Worm (Caenorhabditis elegans): Measurements from ENCODE around the gene npl-4.2.

Gene npl-4.2

ce11 chrII:5589690-5590089 is 33.0 kb upstream of the npl-4.2 start, which contains the start of gene C17G10.13:
Gene C17G10.13 (minus strand): TSS chrII:5589790.
- peak; percentile 5 for TF ChIP-seq elt-2 (tag; optimal IDR thresholded peaks at IDR 0.05)
- TF ChIP-seq egl-27 (tag; optimal IDR thresholded peaks at IDR 0.05): no peak

ce11 chrII:5591558-5591957 is 31.1 kb upstream of the npl-4.2 start:
- no peak for TF ChIP-seq pqm-1 (tag; optimal IDR thresholded peaks at IDR 0.05)
- TF ChIP-seq fkh-10 (GFP tag; optimal IDR thresholded peaks at IDR 0.05): no peak
- TF ChIP-seq lin-39 (tag; optimal IDR thresholded peaks at IDR 0.05): no peak
- TF ChIP-seq lin-15B (tag; optimal IDR thresholded peaks at IDR 0.05): no peak
- TF ChIP-seq unc-62 (GFP tag; optimal IDR thresholded peaks at IDR 0.05): no peak
- no peak for TF ChIP-seq sea-2 (GFP tag; optimal IDR thresholded peaks at IDR 0.05)
- TF ChIP-seq pha-4 (tag; optimal IDR thresholded peaks at IDR 0.05): no peak

ce11 chrII:5592857-5593256 is 29.8 kb upstream of the npl-4.2 start:
- TF ChIP-seq egl-5 (tag; optimal IDR thresholded peaks at IDR 0.05) (no peak), elt-1 (tag; optimal IDR thresholded peaks at IDR 0.05) (peak; percentile 66)

- TF ChIP-seq zag-1 (tag; optimal IDR thresholded peaks at IDR 0.05): no peak
- TF ChIP-seq egl-27 (tag; optimal IDR thresholded peaks at IDR 0.05): no peak
- no peak for TF ChIP-seq nhr-237 (tag; optimal IDR thresholded peaks at IDR 0.05)
- no peak for TF ChIP-seq fos-1 (tag; optimal IDR thresholded peaks at IDR 0.05)
- TF ChIP-seq lin-39 (tag; optimal IDR thresholded peaks at IDR 0.05): peak; percentile 76
- TF ChIP-seq nhr-11 (tag; optimal IDR thresholded peaks at IDR 0.05): no peak
- no peak for TF ChIP-seq tbx-2 (tag; optimal IDR thresholded peaks at IDR 0.05)
- TF ChIP-seq hmg-11 (tag; optimal IDR thresholded peaks at IDR 0.05): peak; percentile 54
- peak; percentile 43 for TF ChIP-seq ceh-28 (tag; optimal IDR thresholded peaks at IDR 0.05)
- TF ChIP-seq ama-1 (optimal IDR thresholded peaks at IDR 0.05): no peak
- TF ChIP-seq nhr-76 (tag; optimal IDR thresholded peaks at IDR 0.05): no peak
- no peak for TF ChIP-seq mml-1 (tag; optimal IDR thresholded peaks at IDR 0.05)
- peak; percentile 87 for TF ChIP-seq egl-5 (tag; optimal IDR thresholded peaks at IDR 0.05)
- peak; percentile 78 for TF ChIP-seq pha-4 (tag; optimal IDR thresholded peaks at IDR 0.05)
- TF ChIP-seq skn-1 (tag; optimal IDR thresholded peaks at IDR 0.05): no peak
- TF ChIP-seq nfya-1 (tag; optimal IDR thresholded peaks at IDR 0.05; ENCODE audit: insufficient read depth): peak; percentile 59
- TF ChIP-seq ceh-9 (tag; optimal IDR thresholded peaks at IDR 0.05): no peak
- TF ChIP-seq R02D3.7 (tag; optimal IDR thresholded peaks at IDR 0.05): no peak
- no peak for TF ChIP-seq ztf-11 (tag; optimal IDR thresholded peaks at IDR 0.05)
- TF ChIP-seq lsy-12 (tag; optimal IDR thresholded peaks at IDR 0.05): no peak
- peak; percentile 94 for TF ChIP-seq nhr-25 (tag; optimal IDR thresholded peaks at IDR 0.05)
- no peak for TF ChIP-seq aly-2 (tag; optimal IDR thresholded peaks at IDR 0.05)
- TF ChIP-seq fkh-10 (GFP tag; optimal IDR thresholded peaks at IDR 0.05): no peak
- TF ChIP-seq mdl-1 (tag; optimal IDR thresholded peaks at IDR 0.05): no peak
- no peak for TF ChIP-seq nhr-28 (tag; optimal IDR thresholded peaks at IDR 0.05)
- TF ChIP-seq ZK546.5 (tag; optimal IDR thresholded peaks at IDR 0.05): no peak
- no peak for TF ChIP-seq daf-12 (tag; optimal IDR thresholded peaks at IDR 0.05)
- TF ChIP-seq sea-2 (GFP tag; optimal IDR thresholded peaks at IDR 0.05): no peak
- peak; percentile 53 for TF ChIP-seq elt-1 (tag; optimal IDR thresholded peaks at IDR 0.05)
- TF ChIP-seq lin-15B (tag; optimal IDR thresholded peaks at IDR 0.05): peak; percentile 65
- no peak for TF ChIP-seq nhr-77 (tag; optimal IDR thresholded peaks at IDR 0.05)
- no peak for TF ChIP-seq ceh-16 (tag; optimal IDR thresholded peaks at IDR 0.05)
- no peak for TF ChIP-seq pqm-1 (tag; optimal IDR thresholded peaks at IDR 0.05)
- TF ChIP-seq elt-3 (tag; optimal IDR thresholded peaks at IDR 0.05): no peak
- peak; percentile 66 for TF ChIP-seq jun-1 (tag; optimal IDR thresholded peaks at IDR 0.05)
- TF ChIP-seq nhr-23 (tag; optimal IDR thresholded peaks at IDR 0.05): peak; percentile 54
- no peak for TF ChIP-seq nhr-67 (tag; optimal IDR thresholded peaks at IDR 0.05)
- TF ChIP-seq fkh-2 (tag; optimal IDR thresholded peaks at IDR 0.05): peak; percentile 38
- TF ChIP-seq snpc-4 (tag; optimal IDR thresholded peaks at IDR 0.05): peak; percentile 84
- TF ChIP-seq unc-62 (GFP tag; optimal IDR thresholded peaks at IDR 0.05): no peak
- TF ChIP-seq ceh-82 (tag; optimal IDR thresholded peaks at IDR 0.05): no peak
- TF ChIP-seq ztf-4 (tag; optimal IDR thresholded peaks at IDR 0.05): no peak
- no peak for TF ChIP-seq eor-1 (tag; optimal IDR thresholded peaks at IDR 0.05)
- TF ChIP-seq nhr-12 (tag; optimal IDR thresholded peaks at IDR 0.05): no peak
- peak; percentile 22 for TF ChIP-seq nhr-43 (tag; optimal IDR thresholded peaks at IDR 0.05; ENCODE audit: poor library complexity, severe bottlenecking)
- TF ChIP-seq unc-39 (tag; optimal IDR thresholded peaks at IDR 0.05): no peak
- peak; percentile 73 for TF ChIP-seq elt-2 (tag; optimal IDR thresholded peaks at IDR 0.05)
These were observed 29.2 kb upstream of the npl-4.2 start, which contains the start of gene cdc-14 for ce11 chrII:5593377-5593932. Gene cdc-14 (minus strand): TSS chrII:5593427.

All from whole organism, L3 larva.